Fruit fly (Drosophila melanogaster) whole organism, adult: ENCODE data around the gene Best4.

ENCODE experiments used
- CG14711 ChIP-seq: fragments of 200-800 bp; sonication (Bioruptor generic); optimal IDR thresholded peaks from 2 replicates; lab custom pipeline; 2018; ENCODE audit warnings: missing biosample characterization, mild to moderate bottlenecking, missing genetic modification characterization, moderate library complexity
- CG1620 ChIP-seq: fragments of 200-800 bp; sonication (Bioruptor generic); optimal IDR thresholded peaks from 2 replicates; lab custom pipeline; 2016; ENCODE audit warnings: missing biosample characterization, missing genetic modification characterization
- CG33017 ChIP-seq: fragments of 200-800 bp; sonication (Bioruptor generic); optimal IDR thresholded peaks from 2 replicates; lab custom pipeline; 2018; ENCODE audit warnings: missing biosample characterization, mild to moderate bottlenecking, missing genetic modification characterization, moderate library complexity
- CG7045 ChIP-seq: fragments of 200-800 bp; sonication (Bioruptor generic); optimal IDR thresholded peaks from 2 replicates; lab custom pipeline; 2017; ENCODE audit warnings: missing biosample characterization, mild to moderate bottlenecking, missing genetic modification characterization
- Mnt ChIP-seq: fragments of 200-800 bp; sonication (Bioruptor generic); optimal IDR thresholded peaks from 2 replicates; lab custom pipeline; 2016; ENCODE audit warnings: missing biosample characterization, mild to moderate bottlenecking, missing genetic modification characterization
- bab1 ChIP-seq: fragments of 200-800 bp; sonication (Bioruptor generic); optimal IDR thresholded peaks from 3 replicates; lab custom pipeline; 2019; ENCODE audit warnings: missing biosample characterization, mild to moderate bottlenecking, missing genetic modification characterization, moderate library complexity
- cnc ChIP-seq, 2 experiments: fragments of >200 bp; optimal IDR thresholded peaks; 2 replicates each; lab custom pipeline; 2017
- ovo ChIP-seq: fragments of 200-800 bp; sonication (Bioruptor generic); optimal IDR thresholded peaks from 2 replicates; lab custom pipeline; 2016; ENCODE audit warnings: missing biosample characterization, missing genetic modification characterization
- pad ChIP-seq: fragments of 200-800 bp; sonication (Bioruptor generic); optimal IDR thresholded peaks from 3 replicates; lab custom pipeline; 2017; ENCODE audit warnings: missing biosample characterization, missing genetic modification characterization, mild to moderate bottlenecking, moderate library complexity, missing genetic modification reagents

DNA sequence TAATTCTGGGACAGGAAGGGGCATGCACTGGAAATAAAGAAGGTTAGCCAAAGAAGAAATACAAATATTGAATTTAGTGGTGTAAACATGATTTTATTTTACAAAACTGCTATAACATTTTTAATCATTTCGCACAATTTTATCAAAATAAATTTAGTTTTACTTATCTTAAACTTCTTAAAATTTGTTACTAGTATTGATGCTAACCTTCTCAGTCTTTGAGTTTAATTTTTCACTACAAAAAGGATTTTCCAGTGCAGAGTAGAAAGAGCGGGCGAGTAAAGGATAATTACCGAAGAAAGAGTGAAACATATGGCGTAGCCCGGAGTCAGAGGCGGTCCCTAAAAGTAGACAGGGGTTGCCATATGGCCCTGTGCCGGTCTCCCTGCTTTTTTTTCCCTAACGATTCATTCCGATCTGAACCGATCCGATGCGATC lies 22.3 kb downstream of the Best4 start:
- TF ChIP-seq Mnt (GFP tag; lab: Kevin White, UChicago) (no peak), CG7045 (GFP tag; lab: Kevin White, UChicago) (no peak), bab1 (GFP tag; lab: Kevin White, UChicago) (no peak), ovo (GFP tag; lab: Kevin White, UChicago) (no peak), CG1620 (GFP tag; lab: Kevin White, UChicago) (no peak), cnc (optimal IDR thresholded peaks at IDR 0.05; lab: Kevin White, UChicago) (no peak), CG33017 (tag; lab: Kevin White, UChicago) (no peak), CG14711 (tag; lab: Kevin White, UChicago) (no peak), pad (GFP tag; lab: Kevin White, UChicago) (no peak)
